Worm (Caenorhabditis elegans) whole organism, L2 larva: ENCODE results near the gene saeg-1.

Experiments
- nhr-11 ChIP-seq: fragments of 150-350 bp; optimal IDR thresholded peaks from 2 replicates; lab custom pipeline; 2014; ENCODE audit warnings: missing biosample characterization, missing genetic modification characterization
- peb-1 ChIP-seq: fragments of 150-350 bp; optimal IDR thresholded peaks from 2 replicates; lab custom pipeline; 2014; ENCODE audit warnings: missing biosample characterization, missing genetic modification characterization

ce11 chrV:10904795-10905194 lies 39.3 kb upstream of the saeg-1 start:
- TF ChIP-seq peb-1 (tag; lab: Kevin White, UChicago), result no peak
- no peak for TF ChIP-seq nhr-11 (tag; lab: Kevin White, UChicago)
